Worm (Caenorhabditis elegans): ENCODE measurements around the gene rec-8.

The rec-8 gene

ce11 chrIV:13353143-13353773 is at the start of gene rec-8, which contains the start of gene mex-5:
Gene rec-8, minus strand, starts transcription at chrIV:13353193.
Gene mex-5, plus strand, starts transcription at chrIV:13353723.
- peak; percentile 74 for TF ChIP-seq lsy-2 (tag; optimal IDR thresholded peaks at IDR 0.05)
- no peak for TF ChIP-seq M03D4.4 (tag; optimal IDR thresholded peaks at IDR 0.05)

DNA sequence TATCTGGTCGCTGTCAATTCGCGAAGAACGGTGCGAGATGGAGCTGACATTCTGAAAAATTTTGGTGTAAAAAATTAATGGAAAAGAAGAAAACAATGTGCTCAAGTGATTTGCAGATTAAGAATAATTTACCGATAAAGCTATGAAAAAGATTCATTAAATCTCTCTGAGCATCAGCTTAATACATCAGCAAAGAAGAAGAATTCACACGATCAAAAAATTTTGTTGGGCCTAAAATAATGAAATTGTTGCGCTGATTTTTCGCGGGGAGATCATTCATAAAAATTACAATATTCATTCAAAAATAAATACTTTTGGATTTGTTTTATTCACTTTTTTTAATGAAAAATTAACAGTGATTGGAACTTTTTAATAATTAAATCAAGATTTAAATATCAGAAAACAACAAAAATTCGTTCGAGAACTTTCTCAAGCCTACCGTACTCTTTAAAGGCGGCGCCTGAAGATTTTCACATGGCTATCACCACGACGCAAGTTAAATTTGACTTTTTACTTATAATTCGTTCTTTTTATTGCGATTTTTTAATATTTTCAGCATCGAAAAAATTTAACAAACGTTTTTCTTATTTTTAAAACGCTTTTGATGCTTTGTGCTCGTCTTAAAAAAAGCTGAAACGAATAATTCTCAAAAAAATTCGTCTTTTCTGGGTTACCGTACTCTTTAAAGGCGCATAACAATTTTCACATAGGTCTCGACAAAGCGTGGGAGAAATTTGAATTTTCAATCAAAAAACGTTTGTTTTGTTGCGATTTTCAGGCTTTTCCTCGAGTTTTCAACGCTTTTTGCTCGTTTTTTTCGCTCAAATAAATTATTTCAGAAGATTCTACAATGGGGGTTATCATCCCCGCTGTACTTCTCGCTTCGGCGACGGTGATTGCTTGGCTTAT is 47.7 kb upstream of the rec-8 start, which contains the start of the genes memi-2 and cyp-31A5:
Gene memi-2 (minus strand): TSS at position 51 of the 909 bp plus-strand sequence.
Gene cyp-31A5 (plus strand): TSS at position 834 of the 909 bp plus-strand sequence.
- TF ChIP-seq tbx-8 (GFP tag; optimal IDR thresholded peaks at IDR 0.05) (no peak), sem-2 (GFP tag; optimal IDR thresholded peaks at IDR 0.05) (no peak), sptf-1 (tag; optimal IDR thresholded peaks at IDR 0.05) (no peak)

DNA sequence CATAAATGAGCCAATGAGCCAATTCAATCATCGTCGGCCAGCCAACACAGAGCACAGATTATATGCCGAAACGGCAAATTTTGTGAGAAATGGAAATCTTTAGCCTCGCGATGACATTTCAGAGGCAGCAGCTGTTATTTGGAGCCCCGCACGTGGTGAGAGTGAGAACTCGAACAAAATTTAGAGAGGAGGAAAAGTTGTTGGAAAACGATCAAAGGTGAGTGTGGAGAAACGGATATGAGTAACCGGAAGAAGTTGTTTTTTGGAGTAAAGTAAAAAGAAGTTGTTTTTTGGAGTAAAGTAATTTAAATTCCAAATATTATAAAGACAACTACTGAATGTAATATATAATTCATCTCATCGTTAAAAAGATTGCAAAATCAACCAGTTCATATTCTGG is 45.7 kb upstream of the rec-8 start, which contains the start of gene Y62E10A.13:
Gene Y62E10A.13 (minus strand): TSS at position 326 of the 400 bp plus-strand sequence.
- no peak for TF ChIP-seq hlh-1 (tag; optimal IDR thresholded peaks at IDR 0.05)
- TF ChIP-seq M03D4.4 (tag; optimal IDR thresholded peaks at IDR 0.05): no peak
- TF ChIP-seq elt-1 (tag; optimal IDR thresholded peaks at IDR 0.05; ENCODE audit: borderline replicate concordance, insufficient read depth): no peak
- no peak for TF ChIP-seq mep-1 (tag; optimal IDR thresholded peaks at IDR 0.05)
- no peak for TF ChIP-seq snpc-4 (tag; optimal IDR thresholded peaks at IDR 0.05)
- no peak for TF ChIP-seq nhr-28 (tag; optimal IDR thresholded peaks at IDR 0.05)
- TF ChIP-seq bed-3 (GFP tag; optimal IDR thresholded peaks at IDR 0.05): no peak
- TF ChIP-seq nhr-237 (tag; optimal IDR thresholded peaks at IDR 0.05): no peak
- TF ChIP-seq cnd-1 (tag; optimal IDR thresholded peaks at IDR 0.05): no peak
- TF ChIP-seq unc-39 (tag; optimal IDR thresholded peaks at IDR 0.05): no peak
- no peak for TF ChIP-seq tbx-8 (GFP tag; optimal IDR thresholded peaks at IDR 0.05)

- no peak for TF ChIP-seq bed-3 (GFP tag; optimal IDR thresholded peaks at IDR 0.05)
- TF ChIP-seq cnd-1 (tag; optimal IDR thresholded peaks at IDR 0.05): no peak
- no peak for TF ChIP-seq unc-62 (GFP tag; optimal IDR thresholded peaks at IDR 0.05)
- TF ChIP-seq elt-1 (tag; optimal IDR thresholded peaks at IDR 0.05; ENCODE audit: borderline replicate concordance, insufficient read depth): no peak
- TF ChIP-seq hlh-1 (tag; optimal IDR thresholded peaks at IDR 0.05): no peak
- no peak for TF ChIP-seq mep-1 (tag; optimal IDR thresholded peaks at IDR 0.05)
These were observed 43.4 kb upstream of the rec-8 start for ce11 chrIV:13396375-13396774.

DNA sequence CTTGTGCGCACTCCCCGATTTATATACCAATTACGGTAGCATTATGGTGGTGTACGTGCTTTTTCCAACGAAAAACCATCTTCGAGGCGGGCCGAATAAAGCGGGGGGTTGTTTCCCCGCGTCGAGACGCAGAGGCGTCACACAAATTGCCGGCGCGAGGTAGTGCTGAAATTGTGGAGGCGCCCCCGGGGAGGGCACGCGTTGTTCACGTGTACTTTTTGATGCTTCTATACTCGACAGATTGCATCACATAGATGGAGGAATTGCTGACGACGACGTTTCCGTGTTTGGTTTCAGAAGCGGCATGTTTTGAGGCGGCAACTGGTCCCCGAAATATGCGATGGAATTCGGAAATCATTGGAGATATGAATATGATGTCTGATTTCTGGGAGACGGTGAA is 42.3 kb upstream of the rec-8 start:
- TF ChIP-seq M03D4.4 (tag; optimal IDR thresholded peaks at IDR 0.05) (no peak), mls-2 (tag; optimal IDR thresholded peaks at IDR 0.05) (no peak), unc-120 (tag; optimal IDR thresholded peaks at IDR 0.05; ENCODE audit: poor library complexity, severe bottlenecking) (peak; percentile 62), ham-2 (GFP tag; optimal IDR thresholded peaks at IDR 0.05) (peak; percentile 30), elt-1 (tag; optimal IDR thresholded peaks at IDR 0.05; ENCODE audit: borderline replicate concordance, insufficient read depth) (peak; percentile 60), lin-13 (tag; optimal IDR thresholded peaks at IDR 0.05) (no peak), elt-3 (tag; optimal IDR thresholded peaks at IDR 0.05) (peak; percentile 35), ces-1 (GFP tag; optimal IDR thresholded peaks at IDR 0.05) (peak; percentile 57), unc-62 (GFP tag; optimal IDR thresholded peaks at IDR 0.05) (peak; percentile 37), nhr-237 (tag; optimal IDR thresholded peaks at IDR 0.05) (peak; percentile 27), lsy-2 (tag; optimal IDR thresholded peaks at IDR 0.05) (no peak)

- TF ChIP-seq elt-3 (tag; optimal IDR thresholded peaks at IDR 0.05): no peak
- no peak for TF ChIP-seq ham-2 (GFP tag; optimal IDR thresholded peaks at IDR 0.05)
- peak; percentile 82 for TF ChIP-seq nhr-2 (tag; optimal IDR thresholded peaks at IDR 0.05)
These were observed 41.7 kb upstream of the rec-8 start for ce11 chrIV:13394686-13395085.

- TF ChIP-seq nhr-76 (tag; optimal IDR thresholded peaks at IDR 0.05) (no peak), ham-2 (GFP tag; optimal IDR thresholded peaks at IDR 0.05) (no peak), tbx-8 (GFP tag; optimal IDR thresholded peaks at IDR 0.05) (no peak), nhr-237 (tag; optimal IDR thresholded peaks at IDR 0.05) (no peak), flh-1 (GFP tag; optimal IDR thresholded peaks at IDR 0.05) (no peak), lsy-2 (tag; optimal IDR thresholded peaks at IDR 0.05) (no peak), lin-32 (GFP tag; optimal IDR thresholded peaks at IDR 0.05) (no peak), elt-3 (tag; optimal IDR thresholded peaks at IDR 0.05) (no peak), nhr-2 (tag; optimal IDR thresholded peaks at IDR 0.05) (no peak), drap-1 (GFP tag; optimal IDR thresholded peaks at IDR 0.05) (no peak), M03D4.4 (tag; optimal IDR thresholded peaks at IDR 0.05) (no peak), ztf-11 (tag; optimal IDR thresholded peaks at IDR 0.05) (no peak), mep-1 (tag; optimal IDR thresholded peaks at IDR 0.05) (no peak), elt-1 (tag; optimal IDR thresholded peaks at IDR 0.05; ENCODE audit: borderline replicate concordance, insufficient read depth) (no peak), mls-2 (tag; optimal IDR thresholded peaks at IDR 0.05) (no peak), unc-62 (GFP tag; optimal IDR thresholded peaks at IDR 0.05) (no peak), mab-5 (tag; optimal IDR thresholded peaks at IDR 0.05) (no peak)
These were observed 40.3 kb upstream of the rec-8 start for ce11 chrIV:13393246-13393716.
